Worm (Caenorhabditis elegans): ENCODE results near the gene cdk-1.

DNA sequence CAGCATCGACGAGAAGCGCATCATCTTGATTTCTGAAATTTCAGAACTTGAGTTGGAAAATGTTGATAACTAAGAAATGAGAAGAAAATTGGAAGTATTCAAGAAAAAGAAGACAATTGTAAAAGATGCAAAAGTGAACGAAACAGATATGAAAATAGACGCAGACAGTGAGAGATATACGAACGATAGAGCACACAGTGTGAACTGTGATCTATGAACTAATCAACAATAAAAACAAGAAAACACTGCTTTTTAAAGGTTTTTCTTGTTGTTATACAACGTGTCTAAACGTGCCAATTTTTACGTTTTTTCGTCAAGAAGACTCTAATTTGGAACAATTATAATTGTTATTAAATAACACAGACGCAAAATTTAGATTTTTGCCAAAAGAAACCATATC, 5.6 kb downstream of the cdk-1 start, which contains the start of gene ech-6:
- TF ChIP-seq dao-5 (tag; optimal IDR thresholded peaks at IDR 0.05) (no peak), him-1 (tag; optimal IDR thresholded peaks at IDR 0.05) (no peak), W03F9.2 (tag; optimal IDR thresholded peaks at IDR 0.05) (no peak)
